Worm (Caenorhabditis elegans) whole organism, mixed stage, embryonic: Measurements from ENCODE around the gene srj-7.

Source experiments
- bed-3 ChIP-seq: fragments of 200-800 bp; sonication (Bioruptor generic); optimal IDR thresholded peaks from 3 replicates; lab custom pipeline; 2018; ENCODE audit warnings: mild to moderate bottlenecking, missing genetic modification characterization, moderate library complexity, missing compliant biosample characterization
- blmp-1 ChIP-seq: fragments of 150-350 bp; optimal IDR thresholded peaks from 2 replicates; lab custom pipeline; 2014; ENCODE audit warnings: missing biosample characterization, missing genetic modification characterization
- ceh-39 ChIP-seq: fragments of 150-350 bp; optimal IDR thresholded peaks from 2 replicates; lab custom pipeline; 2014; ENCODE audit warnings: missing biosample characterization, missing genetic modification characterization
- ceh-43 ChIP-seq: fragments of 200-800 bp; sonication (Bioruptor generic); optimal IDR thresholded peaks from 2 replicates; lab custom pipeline; 2018; ENCODE audit warnings: mild to moderate bottlenecking, missing genetic modification characterization, moderate library complexity, missing compliant biosample characterization
- ces-1 ChIP-seq: fragments of 150-350 bp; optimal IDR thresholded peaks from 2 replicates; lab custom pipeline; 2014; ENCODE audit warnings: missing biosample characterization, missing genetic modification reagents, missing genetic modification characterization
- cnd-1 ChIP-seq: fragments of 200-800 bp; sonication (Bioruptor generic); optimal IDR thresholded peaks from 2 replicates; lab custom pipeline; 2018; ENCODE audit warnings: mild to moderate bottlenecking, missing genetic modification characterization, missing compliant biosample characterization
- drap-1 ChIP-seq: fragments of 200-800 bp; sonication (Bioruptor generic); optimal IDR thresholded peaks from 3 replicates; lab custom pipeline; 2018; ENCODE audit warnings: mild to moderate bottlenecking, missing genetic modification characterization, missing compliant biosample characterization
- elt-1 ChIP-seq: sonication (generic microtip); optimal IDR thresholded peaks from 2 replicates; lab custom pipeline; 2017; ENCODE audit warnings: missing genetic modification characterization, mild to moderate bottlenecking, missing compliant biosample characterization, antibody characterized with exemption, moderate library complexity, borderline replicate concordance; ENCODE audit not compliant: insufficient read depth
- elt-3 ChIP-seq: fragments of 150-350 bp; optimal IDR thresholded peaks from 2 replicates; lab custom pipeline; 2014; ENCODE audit warnings: missing biosample characterization, missing genetic modification characterization
- flh-1 ChIP-seq: fragments of 200-800 bp; sonication (Bioruptor generic); optimal IDR thresholded peaks from 2 replicates; lab custom pipeline; 2018; ENCODE audit warnings: mild to moderate bottlenecking, missing genetic modification characterization, moderate library complexity, missing compliant biosample characterization
- ham-2 ChIP-seq: fragments of 200-800 bp; sonication (Bioruptor generic); optimal IDR thresholded peaks from 2 replicates; lab custom pipeline; 2018; ENCODE audit warnings: mild to moderate bottlenecking, missing genetic modification characterization, missing compliant biosample characterization
- hlh-1 ChIP-seq: fragments of 150-350 bp; optimal IDR thresholded peaks from 2 replicates; lab custom pipeline; 2014; ENCODE audit warnings: missing biosample characterization, missing genetic modification reagents, missing genetic modification characterization
- lin-13 ChIP-seq: fragments of 150-350 bp; optimal IDR thresholded peaks from 2 replicates; lab custom pipeline; 2014; ENCODE audit warnings: missing biosample characterization, missing genetic modification characterization
- lin-32 ChIP-seq: fragments of 200-800 bp; sonication (Bioruptor generic); optimal IDR thresholded peaks from 2 replicates; lab custom pipeline; 2018; ENCODE audit warnings: mild to moderate bottlenecking, missing genetic modification characterization, missing compliant biosample characterization
- lsy-2 ChIP-seq: fragments of 150-350 bp; optimal IDR thresholded peaks from 2 replicates; lab custom pipeline; 2014; ENCODE audit warnings: missing biosample characterization, missing genetic modification characterization
- mab-5 ChIP-seq: fragments of 150-350 bp; optimal IDR thresholded peaks from 2 replicates; lab custom pipeline; 2014; ENCODE audit warnings: missing biosample characterization, missing genetic modification characterization
- mep-1 ChIP-seq: fragments of 150-350 bp; optimal IDR thresholded peaks from 2 replicates; lab custom pipeline; 2017; ENCODE audit warnings: missing biosample characterization, missing genetic modification reagents, missing genetic modification characterization, inconsistent platforms
- mls-2 ChIP-seq: sonication (generic microtip); optimal IDR thresholded peaks from 2 replicates; lab custom pipeline; 2016; ENCODE audit warnings: mild to moderate bottlenecking, missing genetic modification characterization, moderate library complexity, missing compliant biosample characterization
- nhr-12 ChIP-seq: fragments of 150-350 bp; optimal IDR thresholded peaks from 2 replicates; lab custom pipeline; 2014; ENCODE audit warnings: missing biosample characterization, missing genetic modification characterization
- nhr-2 ChIP-seq: fragments of 150-350 bp; optimal IDR thresholded peaks from 2 replicates; lab custom pipeline; 2014; ENCODE audit warnings: missing biosample characterization, missing genetic modification characterization
- nhr-237 ChIP-seq: fragments of 150-350 bp; optimal IDR thresholded peaks from 2 replicates; lab custom pipeline; 2014; ENCODE audit warnings: missing biosample characterization, missing genetic modification characterization
- nhr-28 ChIP-seq: fragments of 150-350 bp; optimal IDR thresholded peaks from 2 replicates; lab custom pipeline; 2014; ENCODE audit warnings: missing biosample characterization, missing genetic modification characterization
- nhr-76 ChIP-seq: sonication (generic microtip); optimal IDR thresholded peaks from 2 replicates; lab custom pipeline; 2017; ENCODE audit warnings: missing biosample characterization, missing genetic modification characterization
- pha-4 ChIP-seq: fragments of 150-350 bp; optimal IDR thresholded peaks from 2 replicates; lab custom pipeline; 2018; ENCODE audit warnings: missing biosample characterization, missing genetic modification reagents, missing genetic modification characterization
- sem-2 ChIP-seq: fragments of 200-800 bp; sonication (Bioruptor generic); optimal IDR thresholded peaks from 2 replicates; lab custom pipeline; 2018; ENCODE audit warnings: mild to moderate bottlenecking, missing genetic modification characterization, missing compliant biosample characterization
- sptf-1 ChIP-seq: sonication (generic microtip); optimal IDR thresholded peaks from 2 replicates; lab custom pipeline; 2017; ENCODE audit warnings: mild to moderate bottlenecking, missing genetic modification characterization, moderate library complexity, missing compliant biosample characterization
- tbx-8 ChIP-seq: fragments of 200-800 bp; sonication (Bioruptor generic); optimal IDR thresholded peaks from 2 replicates; lab custom pipeline; 2018; ENCODE audit warnings: mild to moderate bottlenecking, missing genetic modification characterization, moderate library complexity, missing compliant biosample characterization
- unc-120 ChIP-seq: sonication (generic microtip); optimal IDR thresholded peaks from 2 replicates; lab custom pipeline; 2017; ENCODE audit warnings: missing genetic modification characterization, missing compliant biosample characterization; ENCODE audit not compliant: poor library complexity, severe bottlenecking
- unc-39 ChIP-seq: fragments of 150-350 bp; optimal IDR thresholded peaks from 2 replicates; lab custom pipeline; 2014; ENCODE audit warnings: missing biosample characterization, missing genetic modification characterization
- unc-62 ChIP-seq: fragments of 150-350 bp; optimal IDR thresholded peaks from 2 replicates; lab custom pipeline; 2014; ENCODE audit warnings: missing biosample characterization, missing genetic modification reagents, missing genetic modification characterization
- zip-8 ChIP-seq: fragments of 150-350 bp; optimal IDR thresholded peaks from 2 replicates; lab custom pipeline; 2014; ENCODE audit warnings: missing biosample characterization, missing genetic modification characterization
- ztf-11 ChIP-seq: fragments of 150-350 bp; optimal IDR thresholded peaks from 2 replicates; lab custom pipeline; 2014; ENCODE audit warnings: missing biosample characterization, missing genetic modification characterization

The srj-7 gene

ce11 chrV:3250153-3250552 is 5.3 kb downstream of the srj-7 start, which contains the start of gene T28A11.13:
Gene T28A11.13, minus strand, starts transcription at chrV:3250253.
- TF ChIP-seq sptf-1 (tag; lab: Kevin White, UChicago) (no peak), nhr-2 (no peak), nhr-28 (tag; lab: Kevin White, UChicago) (no peak), tbx-8 (GFP tag; lab: Kevin White, UChicago) (no peak), cnd-1 (no peak)

DNA sequence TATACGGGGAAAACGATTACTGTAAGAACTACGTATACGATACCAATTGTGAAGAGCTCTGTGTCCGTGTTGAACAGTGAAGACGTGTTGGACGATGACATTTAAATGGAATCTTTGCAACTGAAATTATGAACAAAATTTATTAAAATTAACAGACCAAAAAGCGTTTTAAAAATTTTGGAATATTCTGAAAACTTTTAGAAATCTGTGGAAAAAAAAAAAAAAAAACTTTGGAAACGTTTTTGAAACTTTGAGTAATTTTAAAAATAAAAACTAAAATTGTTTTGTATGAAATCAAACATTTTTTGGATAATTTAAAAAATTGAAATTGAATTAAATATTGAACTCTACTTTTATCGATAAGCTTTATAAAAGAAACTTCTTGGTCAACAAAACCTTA is 11.2 kb downstream of the srj-7 start, which contains the start of gene srt-63:
Gene srt-63, minus strand, starts transcription at position 101 of the 400 bp plus-strand sequence.
- TF ChIP-seq unc-120: no peak
- no peak for TF ChIP-seq tbx-8 (GFP tag; lab: Kevin White, UChicago)
- TF ChIP-seq sptf-1 (tag; lab: Kevin White, UChicago): no peak
- no peak for TF ChIP-seq unc-62
- TF ChIP-seq nhr-2: no peak
- TF ChIP-seq ceh-39 (tag; lab: Kevin White, UChicago): no peak
- TF ChIP-seq ham-2 (GFP tag; lab: Kevin White, UChicago): no peak
- no peak for TF ChIP-seq ztf-11 (tag; lab: Kevin White, UChicago)
- TF ChIP-seq ces-1 (GFP tag; lab: Kevin White, UChicago): no peak
- no peak for TF ChIP-seq nhr-237 (tag; lab: Kevin White, UChicago)
- no peak for TF ChIP-seq bed-3 (GFP tag; lab: Kevin White, UChicago)
- TF ChIP-seq lin-13 (tag; lab: Kevin White, UChicago): no peak
- TF ChIP-seq elt-1: no peak
- TF ChIP-seq mab-5 (tag; lab: Kevin White, UChicago): no peak
- TF ChIP-seq zip-8 (tag; lab: Kevin White, UChicago): no peak
- no peak for TF ChIP-seq sem-2 (GFP tag; lab: Kevin White, UChicago)
- TF ChIP-seq elt-3 (tag; lab: Kevin White, UChicago): no peak
- no peak for TF ChIP-seq nhr-12 (tag; lab: Kevin White, UChicago)
- TF ChIP-seq blmp-1 (tag; lab: Kevin White, UChicago): no peak

ce11 chrV:3256809-3257208 is 12.0 kb downstream of the srj-7 start:
- TF ChIP-seq cnd-1: peak; percentile 93
- TF ChIP-seq unc-39 (tag; lab: Kevin White, UChicago): no peak
- TF ChIP-seq ztf-11 (tag; lab: Kevin White, UChicago): no peak
- no peak for TF ChIP-seq ceh-43
- TF ChIP-seq lin-32 (GFP tag; lab: Kevin White, UChicago): peak; percentile 88
- TF ChIP-seq pha-4 (tag; lab: Kevin White, UChicago): no peak
- peak; percentile 14 for TF ChIP-seq mep-1 (tag; lab: Kevin White, UChicago)
- peak; percentile 61 for TF ChIP-seq nhr-2
- TF ChIP-seq hlh-1 (tag; lab: Kevin White, UChicago): peak; percentile 87
- no peak for TF ChIP-seq lsy-2 (tag; lab: Kevin White, UChicago)

- no peak for TF ChIP-seq hlh-1 (tag; lab: Kevin White, UChicago)
- no peak for TF ChIP-seq unc-62
- no peak for TF ChIP-seq cnd-1
- TF ChIP-seq elt-1: no peak
- no peak for TF ChIP-seq nhr-28 (tag; lab: Kevin White, UChicago)
- TF ChIP-seq bed-3 (GFP tag; lab: Kevin White, UChicago): no peak
- TF ChIP-seq ceh-39 (tag; lab: Kevin White, UChicago): no peak
- TF ChIP-seq unc-39 (tag; lab: Kevin White, UChicago): no peak
- no peak for TF ChIP-seq flh-1 (GFP tag; lab: Kevin White, UChicago)
- no peak for TF ChIP-seq mab-5 (tag; lab: Kevin White, UChicago)
- no peak for TF ChIP-seq pha-4 (tag; lab: Kevin White, UChicago)
- TF ChIP-seq unc-120: no peak
- TF ChIP-seq nhr-76 (tag; lab: Kevin White, UChicago): no peak
- no peak for TF ChIP-seq tbx-8 (GFP tag; lab: Kevin White, UChicago)
- no peak for TF ChIP-seq mep-1 (tag; lab: Kevin White, UChicago)
- TF ChIP-seq drap-1 (GFP tag; lab: Kevin White, UChicago): no peak
- TF ChIP-seq nhr-237 (tag; lab: Kevin White, UChicago): no peak
- TF ChIP-seq mls-2 (tag; lab: Kevin White, UChicago): no peak
- TF ChIP-seq ceh-43: no peak
- no peak for TF ChIP-seq lin-32 (GFP tag; lab: Kevin White, UChicago)
These were observed 12.5 kb downstream of the srj-7 start, which contains the start of gene T28A11.22 for ce11 chrV:3257277-3257676. Gene T28A11.22, plus strand, starts transcription at chrV:3257577.
